Fruit fly (Drosophila melanogaster): ENCODE data around the gene drongo.

drongo gene

dm6 chr2L:842873-843272, 8.0 kb downstream of the drongo start:
- no peak for TF ChIP-seq Sin3A (optimal IDR thresholded peaks at IDR 0.05)
- no peak for TF ChIP-seq insv (optimal IDR thresholded peaks at IDR 0.05)
- TF ChIP-seq h (optimal IDR thresholded peaks at IDR 0.05), result no peak
- no peak for TF ChIP-seq ttk (optimal IDR thresholded peaks at IDR 0.05)
- no peak for TF ChIP-seq Myc (optimal IDR thresholded peaks at IDR 0.05)
- no peak for TF ChIP-seq psq (optimal IDR thresholded peaks at IDR 0.05)

dm6 chr2L:841708-842107, 9.2 kb downstream of the drongo start:
- TF ChIP-seq h (optimal IDR thresholded peaks at IDR 0.05) (no peak), insv (optimal IDR thresholded peaks at IDR 0.05) (no peak), ttk (optimal IDR thresholded peaks at IDR 0.05) (no peak), Sin3A (optimal IDR thresholded peaks at IDR 0.05) (no peak), psq (optimal IDR thresholded peaks at IDR 0.05) (no peak), Myc (optimal IDR thresholded peaks at IDR 0.05) (no peak)

dm6 chr2L:840716-841115, 10.2 kb downstream of the drongo start:
- TF ChIP-seq Myc (optimal IDR thresholded peaks at IDR 0.05), result no peak

dm6 chr2L:840022-840421, 10.8 kb downstream of the drongo start:
- TF ChIP-seq ttk (optimal IDR thresholded peaks at IDR 0.05), result no peak
- no peak for TF ChIP-seq insv (optimal IDR thresholded peaks at IDR 0.05)
- no peak for TF ChIP-seq Myc (optimal IDR thresholded peaks at IDR 0.05)
- TF ChIP-seq Sin3A (optimal IDR thresholded peaks at IDR 0.05), result no peak
- TF ChIP-seq h (optimal IDR thresholded peaks at IDR 0.05), result no peak
- no peak for TF ChIP-seq psq (optimal IDR thresholded peaks at IDR 0.05)

- TF ChIP-seq insv (optimal IDR thresholded peaks at IDR 0.05) (no peak), psq (optimal IDR thresholded peaks at IDR 0.05) (no peak)
These were observed 12.1 kb downstream of the drongo start for dm6 chr2L:838786-839185.

- TF ChIP-seq insv (optimal IDR thresholded peaks at IDR 0.05), result no peak
- no peak for TF ChIP-seq Sin3A (optimal IDR thresholded peaks at IDR 0.05)
- no peak for TF ChIP-seq h (optimal IDR thresholded peaks at IDR 0.05)
- TF ChIP-seq ttk (optimal IDR thresholded peaks at IDR 0.05), result no peak
- TF ChIP-seq psq (optimal IDR thresholded peaks at IDR 0.05), result no peak
- no peak for TF ChIP-seq Myc (optimal IDR thresholded peaks at IDR 0.05)
These were observed 12.9 kb downstream of the drongo start for dm6 chr2L:837989-838388.

dm6 chr2L:827516-828362, 23.1 kb downstream of the drongo start:
- TF ChIP-seq Sin3A (optimal IDR thresholded peaks at IDR 0.05) (no peak), Myc (optimal IDR thresholded peaks at IDR 0.05) (no peak), h (optimal IDR thresholded peaks at IDR 0.05) (no peak), psq (optimal IDR thresholded peaks at IDR 0.05) (no peak), insv (optimal IDR thresholded peaks at IDR 0.05) (no peak), ttk (optimal IDR thresholded peaks at IDR 0.05) (no peak)

dm6 chr2L:827049-827448, 23.8 kb downstream of the drongo start:
- TF ChIP-seq ttk (optimal IDR thresholded peaks at IDR 0.05) (no peak), psq (optimal IDR thresholded peaks at IDR 0.05) (no peak), insv (optimal IDR thresholded peaks at IDR 0.05) (no peak), Myc (optimal IDR thresholded peaks at IDR 0.05) (no peak)

dm6 chr2L:826388-826787, 24.5 kb downstream of the drongo start:
- no peak for TF ChIP-seq ttk (optimal IDR thresholded peaks at IDR 0.05)
- no peak for TF ChIP-seq insv (optimal IDR thresholded peaks at IDR 0.05)
- TF ChIP-seq h (optimal IDR thresholded peaks at IDR 0.05), result no peak
- no peak for TF ChIP-seq Sin3A (optimal IDR thresholded peaks at IDR 0.05)
- TF ChIP-seq Myc (optimal IDR thresholded peaks at IDR 0.05), result no peak
- TF ChIP-seq psq (optimal IDR thresholded peaks at IDR 0.05), result no peak

dm6 chr2L:825768-826263, 25.1 kb downstream of the drongo start, which contains the start of the genes CG3862 and dock:
Gene CG3862 (minus strand): TSS chr2L:825861.
Gene dock (plus strand): TSS chr2L:825969.
- peak; percentile 41 for TF ChIP-seq h (optimal IDR thresholded peaks at IDR 0.05)
- TF ChIP-seq psq (optimal IDR thresholded peaks at IDR 0.05), result no peak

dm6 chr2L:821986-822711, 28.7 kb downstream of the drongo start:
- TF ChIP-seq insv (optimal IDR thresholded peaks at IDR 0.05), result no peak
- no peak for TF ChIP-seq Myc (optimal IDR thresholded peaks at IDR 0.05)
- no peak for TF ChIP-seq ttk (optimal IDR thresholded peaks at IDR 0.05)
- TF ChIP-seq psq (optimal IDR thresholded peaks at IDR 0.05), result no peak
- no peak for TF ChIP-seq Sin3A (optimal IDR thresholded peaks at IDR 0.05)
- no peak for TF ChIP-seq h (optimal IDR thresholded peaks at IDR 0.05)

dm6 chr2L:821242-821985, 29.5 kb downstream of the drongo start, which contains the start of gene CG3662:
Gene CG3662 (plus strand): TSS chr2L:821289.
- TF ChIP-seq psq (optimal IDR thresholded peaks at IDR 0.05), result no peak
